Fruit fly (Drosophila melanogaster): ENCODE data around the gene CG9330.

The CG9330 gene

dm6 chr3L:19598369-19599148 is 12.5 kb downstream of the CG9330 start, which contains the start of the genes ash1 and Taf6 (continued):
- TF ChIP-seq MESR4 (GFP tag; optimal IDR thresholded peaks at IDR 0.05) (peak; percentile 69), lola (GFP tag; optimal IDR thresholded peaks at IDR 0.05) (peak in 1 of 3 experiments; percentile 38), Max (GFP tag; optimal IDR thresholded peaks at IDR 0.05) (peak; percentile 2), CG12659 (GFP tag; optimal IDR thresholded peaks at IDR 0.05) (peak; percentile 79), CG14860 (GFP tag; IDR thresholded peaks at IDR 0.05; ENCODE audit: partially characterized antibody) (peak; percentile 50; the same call in 1 of the 3 replicates), Ets65A (GFP tag) (peak; percentile 59), CG2116 (GFP tag; optimal IDR thresholded peaks at IDR 0.05) (peak; percentile 44), stwl (tag; optimal IDR thresholded peaks at IDR 0.05) (peak; percentile 75), Elba2 (GFP tag; optimal IDR thresholded peaks at IDR 0.05) (peak; percentile 41), Bdp1 (GFP tag; optimal IDR thresholded peaks at IDR 0.05) (no peak), chinmo (GFP tag; IDR thresholded peaks at IDR 0.05; ENCODE audit: partially characterized antibody) (0 out of 4 replicates have a peak, but pooled peaks have one; percentile 11), dpn (GFP tag; optimal IDR thresholded peaks at IDR 0.05) (peak in 1 of 2 experiments; percentile 26), Rfx (GFP tag; IDR thresholded peaks at IDR 0.05) (peak; percentile 35; the same call in 1 of the 2 replicates), hkb (optimal IDR thresholded peaks at IDR 0.05) (peak; percentile 13), hkb (GFP tag; IDR thresholded peaks at IDR 0.05) (no peak), CG13424 (tag; optimal IDR thresholded peaks at IDR 0.05) (peak; percentile 16), CG34422 (GFP tag; IDR thresholded peaks at IDR 0.05) (0 out of 3 replicates have a peak, but pooled peaks have one; percentile 11), tll (GFP tag; optimal IDR thresholded peaks at IDR 0.05) (peak in 1 of 2 experiments; percentile 28), CG10147 (GFP tag; optimal IDR thresholded peaks at IDR 0.05) (peak; percentile 76), E2f2 (GFP tag; IDR thresholded peaks at IDR 0.05) (peak; percentile 12; the same call in 1 of the 2 replicates), HLH3B (GFP tag; IDR thresholded peaks at IDR 0.05) (no peak), Bteb2 (GFP tag; optimal IDR thresholded peaks at IDR 0.05) (no peak), Dad (GFP tag; optimal IDR thresholded peaks at IDR 0.05) (no peak), YL-1 (GFP tag; optimal IDR thresholded peaks at IDR 0.05) (peak; percentile 84), CG16813 (GFP tag; IDR thresholded peaks at IDR 0.05; ENCODE audit: partially characterized antibody) (peak; percentile 75), CG4617 (GFP tag; optimal IDR thresholded peaks at IDR 0.05; ENCODE audit: borderline replicate concordance) (peak; percentile 67), CG11398 (GFP tag; optimal IDR thresholded peaks at IDR 0.05) (no peak), CG8359 (GFP tag; optimal IDR thresholded peaks at IDR 0.05; ENCODE audit: borderline replicate concordance) (no peak), row (GFP tag; IDR thresholded peaks at IDR 0.05) (peak; percentile 88), pzg (GFP tag; optimal IDR thresholded peaks at IDR 0.05) (peak; percentile 64), hb (GFP tag; IDR thresholded peaks at IDR 0.05; ENCODE audit: partially characterized antibody) (peak; percentile 72), CG10959 (GFP tag; IDR thresholded peaks at IDR 0.05) (no peak), CG8924 (tag; optimal IDR thresholded peaks at IDR 0.05) (peak; percentile 57), amos (GFP tag; IDR thresholded peaks at IDR 0.05; ENCODE audit: partially characterized antibody) (peak; percentile 72), hbn (GFP tag; IDR thresholded peaks at IDR 0.05; ENCODE audit: partially characterized antibody) (peak; percentile 55; the same call in 1 of the 2 replicates), CG5953 (GFP tag; IDR thresholded peaks at IDR 0.05) (no peak), Sin3A (optimal IDR thresholded peaks at IDR 0.05) (peak; percentile 90), Lhr (GFP tag; optimal IDR thresholded peaks at IDR 0.05) (peak; percentile 33), Bgb (GFP tag; IDR thresholded peaks at IDR 0.05; ENCODE audit: partially characterized antibody) (peak; percentile 61), CG6791 (GFP tag; IDR thresholded peaks at IDR 0.05; ENCODE audit: partially characterized antibody) (peak; percentile 67), gfzf (GFP tag; optimal IDR thresholded peaks at IDR 0.05) (peak; percentile 80), CG15601 (tag; optimal IDR thresholded peaks at IDR 0.05) (peak; percentile 59), CG12744 (GFP tag; optimal IDR thresholded peaks at IDR 0.05) (no peak), HLH54F (GFP tag; optimal IDR thresholded peaks at IDR 0.05) (no peak), seq (GFP tag; IDR thresholded peaks at IDR 0.05) (no peak), trem (tag; optimal IDR thresholded peaks at IDR 0.05) (peak; percentile 78), CG30020 (tag; optimal IDR thresholded peaks at IDR 0.05) (peak; percentile 64)
